Fruit fly (Drosophila melanogaster) whole organism, embryonic: ENCODE measurements around the gene Nmt.
A peak's percentile ranks its signal among the peaks of the same experiment; 100 is the strongest.

Experiments used
- Adf1 ChIP-seq: fragments of 200-800 bp; sonication (Bioruptor generic); IDR thresholded peaks from 2 replicates; pipeline ENCODE4 v1.3.6; 2022; ENCODE audit warnings: missing biosample characterization, missing genetic modification characterization
- Bteb2 ChIP-seq: fragments of 200-800 bp; sonication (Bioruptor generic); optimal IDR thresholded peaks from 2 replicates; lab custom pipeline; 2016; ENCODE audit warnings: missing biosample characterization, missing genetic modification characterization
- CG10274 ChIP-seq: fragments of 200-800 bp; sonication (Bioruptor generic); optimal IDR thresholded peaks from 3 replicates; lab custom pipeline; 2017; ENCODE audit warnings: missing biosample characterization, mild to moderate bottlenecking, missing genetic modification characterization
- CG10366 ChIP-seq: fragments of 200-800 bp; sonication (Bioruptor generic); IDR thresholded peaks from 2 replicates; pipeline ENCODE4 v1.3.6; 2022; ENCODE audit warnings: missing biosample characterization, missing genetic modification characterization
- CG11093 ChIP-seq: fragments of 200-800 bp; sonication (Bioruptor generic); IDR thresholded peaks from 3 replicates; pipeline ENCODE4 v1.3.6; 2022; ENCODE audit warnings: missing biosample characterization, missing genetic modification characterization
- CG11247 ChIP-seq: fragments of 200-800 bp; sonication (Bioruptor generic); IDR thresholded peaks from 2 replicates; pipeline ENCODE4 v1.3.6; 2022; ENCODE audit warnings: missing biosample characterization, missing genetic modification characterization
- CG12299 ChIP-seq: fragments of 200-800 bp; sonication (Bioruptor generic); optimal IDR thresholded peaks from 2 replicates; lab custom pipeline; 2018; ENCODE audit warnings: missing biosample characterization, mild to moderate bottlenecking, missing genetic modification characterization
- CG14441 ChIP-seq: fragments of 200-800 bp; sonication (Bioruptor generic); IDR thresholded peaks from 2 replicates; pipeline ENCODE4 v1.3.6; 2022; ENCODE audit warnings: missing biosample characterization, missing genetic modification characterization
- CG15073 ChIP-seq: fragments of 200-800 bp; sonication (Bioruptor generic); optimal IDR thresholded peaks from 2 replicates; lab custom pipeline; 2016; ENCODE audit warnings: missing biosample characterization, missing genetic modification characterization
- CG1602 ChIP-seq: fragments of 200-800 bp; sonication (Bioruptor generic); optimal IDR thresholded peaks from 3 replicates; lab custom pipeline; 2016; ENCODE audit warnings: missing biosample characterization, missing genetic modification characterization
- CG16863 ChIP-seq: fragments of 200-800 bp; sonication (Bioruptor generic); optimal IDR thresholded peaks from 3 replicates; lab custom pipeline; 2016; ENCODE audit warnings: missing biosample characterization, missing genetic modification characterization
- CG17385 ChIP-seq: fragments of 200-800 bp; sonication (Bioruptor generic); optimal IDR thresholded peaks from 3 replicates; lab custom pipeline; 2018; ENCODE audit warnings: missing biosample characterization, mild to moderate bottlenecking, missing genetic modification characterization
- CG18262 ChIP-seq: fragments of 200-800 bp; optimal IDR thresholded peaks from 3 replicates; lab custom pipeline; 2019; ENCODE audit warnings: missing biosample characterization, mild to moderate bottlenecking, missing genetic modification characterization, moderate library complexity
- CG34224 ChIP-seq: fragments of 200-800 bp; sonication (Bioruptor generic); IDR thresholded peaks from 3 replicates; pipeline ENCODE4 v1.3.6; 2022; ENCODE audit warnings: missing biosample characterization, missing genetic modification characterization; ENCODE audit not compliant: partially characterized antibody
- CG3838 ChIP-seq: fragments of 200-800 bp; sonication (Bioruptor generic); optimal IDR thresholded peaks from 3 replicates; lab custom pipeline; 2016; ENCODE audit warnings: missing biosample characterization, missing genetic modification characterization
- CG4404 ChIP-seq: fragments of 200-800 bp; sonication (Bioruptor generic); IDR thresholded peaks from 2 replicates; pipeline ENCODE4 v1.3.6; 2022; ENCODE audit warnings: missing biosample characterization, missing genetic modification characterization
- CG7271 ChIP-seq: fragments of 200-800 bp; sonication (Bioruptor generic); optimal IDR thresholded peaks from 2 replicates; lab custom pipeline; 2018; ENCODE audit warnings: missing biosample characterization, mild to moderate bottlenecking, missing genetic modification characterization, moderate library complexity
- CG7372 ChIP-seq: fragments of 200-800 bp; sonication (Bioruptor generic); IDR thresholded peaks from 2 replicates; pipeline ENCODE4 v1.3.6; 2022; ENCODE audit warnings: missing biosample characterization, missing genetic modification characterization
- CG8924 ChIP-seq: fragments of 200-800 bp; optimal IDR thresholded peaks from 3 replicates; lab custom pipeline; 2019; ENCODE audit warnings: missing biosample characterization, mild to moderate bottlenecking, missing genetic modification characterization, moderate library complexity
- CG9437 ChIP-seq: fragments of 200-800 bp; sonication (Bioruptor generic); optimal IDR thresholded peaks from 2 replicates; lab custom pipeline; 2018; ENCODE audit warnings: missing biosample characterization, mild to moderate bottlenecking, missing genetic modification characterization
- Camta ChIP-seq: fragments of 200-800 bp; sonication (Bioruptor generic); optimal IDR thresholded peaks from 2 replicates; lab custom pipeline; 2016; ENCODE audit warnings: missing biosample characterization, missing genetic modification characterization
- CoRest ChIP-seq: fragments of 200-800 bp; sonication (Bioruptor generic); optimal IDR thresholded peaks from 3 replicates; lab custom pipeline; 2018; ENCODE audit warnings: missing biosample characterization, mild to moderate bottlenecking, missing genetic modification characterization, moderate library complexity
- D19A ChIP-seq: fragments of 200-800 bp; optimal IDR thresholded peaks from 3 replicates; lab custom pipeline; 2019; ENCODE audit warnings: missing biosample characterization, mild to moderate bottlenecking, missing genetic modification characterization, moderate library complexity
- D19B ChIP-seq: fragments of 200-800 bp; sonication (Bioruptor generic); optimal IDR thresholded peaks from 2 replicates; lab custom pipeline; 2017; ENCODE audit warnings: missing biosample characterization, mild to moderate bottlenecking, missing genetic modification characterization
- Doc2 ChIP-seq: fragments of 200-800 bp; sonication (Bioruptor generic); IDR thresholded peaks from 2 replicates; pipeline ENCODE4 v1.3.6; 2022; ENCODE audit warnings: missing biosample characterization, missing genetic modification characterization
- Dp ChIP-seq: fragments of 200-800 bp; sonication (Bioruptor generic); optimal IDR thresholded peaks from 2 replicates; lab custom pipeline; 2018; ENCODE audit warnings: missing biosample characterization, mild to moderate bottlenecking, missing genetic modification characterization, moderate library complexity
- Ets65A ChIP-seq: fragments of 200-800 bp; sonication (Bioruptor generic); peaks from one replicate; lab custom pipeline; 2016; ENCODE audit warnings: missing biosample characterization, missing genetic modification characterization
- HLH3B ChIP-seq: fragments of 200-800 bp; sonication (Bioruptor generic); IDR thresholded peaks from 2 replicates; pipeline ENCODE4 v1.3.6; 2022; ENCODE audit warnings: missing biosample characterization, missing genetic modification characterization
- Jarid2 ChIP-seq: fragments of 200-800 bp; sonication (Bioruptor generic); optimal IDR thresholded peaks from 3 replicates; lab custom pipeline; 2017; ENCODE audit warnings: mild to moderate bottlenecking, missing biosample characterization, missing genetic modification reagents, missing genetic modification characterization
- Kr ChIP-seq: fragments of 200-800 bp; sonication (Bioruptor generic); optimal IDR thresholded peaks from 2 replicates; lab custom pipeline; 2017; ENCODE audit warnings: missing biosample characterization, mild to moderate bottlenecking, missing genetic modification characterization
- Ssrp ChIP-seq: fragments of 200-800 bp; sonication (Bioruptor generic); optimal IDR thresholded peaks from 2 replicates; lab custom pipeline; 2018; ENCODE audit warnings: missing biosample characterization, mild to moderate bottlenecking, missing genetic modification characterization, moderate library complexity
- TFAM ChIP-seq: fragments of 200-800 bp; sonication (Bioruptor generic); optimal IDR thresholded peaks from 2 replicates; lab custom pipeline; 2017; ENCODE audit warnings: missing biosample characterization, missing genetic modification characterization, inconsistent platforms
- Trl ChIP-seq, 3 experiments: fragments of >200 bp in 2 of 3; fragments of 200-800 bp in 1 of 3; sonication (Bioruptor generic) in 1 of 3; optimal IDR thresholded peaks; 2 replicates in 1 of 3; 3 replicates in 2 of 3; lab custom pipeline; 2016 to 2017; ENCODE audit warnings: missing biosample characterization in 1 of 3, missing genetic modification characterization in 1 of 3
- amos ChIP-seq: fragments of 200-800 bp; sonication (Bioruptor generic); IDR thresholded peaks from 2 replicates; pipeline ENCODE4 v1.3.6; 2022; ENCODE audit warnings: missing biosample characterization, missing genetic modification characterization; ENCODE audit not compliant: partially characterized antibody
- ase ChIP-seq: fragments of 200-800 bp; sonication (Bioruptor generic); IDR thresholded peaks from 3 replicates; pipeline ENCODE4 v1.3.6; 2022; ENCODE audit warnings: missing biosample characterization, missing genetic modification characterization
- cas ChIP-seq: fragments of 200-800 bp; sonication (Bioruptor generic); IDR thresholded peaks from 2 replicates; pipeline ENCODE4 v1.3.6; 2022; ENCODE audit warnings: missing biosample characterization, missing genetic modification characterization
- da ChIP-seq: fragments of 200-800 bp; sonication (Bioruptor generic); optimal IDR thresholded peaks from 2 replicates; lab custom pipeline; 2016; ENCODE audit warnings: missing biosample characterization, missing genetic modification characterization
- disco-r ChIP-seq: fragments of 200-800 bp; sonication (Bioruptor generic); optimal IDR thresholded peaks from 2 replicates; lab custom pipeline; 2016; ENCODE audit warnings: missing biosample characterization, missing genetic modification characterization
- fd96Cb ChIP-seq: fragments of 200-800 bp; sonication (Bioruptor generic); optimal IDR thresholded peaks from 2 replicates; lab custom pipeline; 2018; ENCODE audit warnings: missing biosample characterization, mild to moderate bottlenecking, missing genetic modification characterization, moderate library complexity
- gce ChIP-seq: fragments of 200-800 bp; sonication (Bioruptor generic); IDR thresholded peaks from 3 replicates; pipeline ENCODE4 v1.3.6; 2022; ENCODE audit warnings: missing biosample characterization, missing genetic modification characterization
- h ChIP-seq: fragments of >200 bp; optimal IDR thresholded peaks from 2 replicates; lab custom pipeline; 2017
- nerfin-2 ChIP-seq: fragments of 200-800 bp; sonication (Bioruptor generic); IDR thresholded peaks from 2 replicates; pipeline ENCODE4 v1.3.6; 2022; ENCODE audit warnings: missing biosample characterization, missing genetic modification characterization; ENCODE audit not compliant: partially characterized antibody
- pan ChIP-seq, 4 experiments: fragments of >200 bp in 3 of 4; fragments of 200-800 bp in 1 of 4; sonication (Bioruptor generic) in 1 of 4; optimal IDR thresholded peaks in 3 of 4; IDR thresholded peaks in 1 of 4; 2 replicates each; pipeline versions ENCODE4 v1.3.6 to Lab custom; 2017 to 2022; ENCODE audit warnings: missing biosample characterization in 2 of 4, missing genetic modification characterization in 2 of 4, mixed read lengths in 1 of 4
- peb ChIP-seq: fragments of 200-800 bp; sonication (Bioruptor generic); IDR thresholded peaks from 2 replicates; pipeline ENCODE4 v1.3.6; 2022; ENCODE audit warnings: missing biosample characterization, missing genetic modification characterization
- rib ChIP-seq: fragments of 200-800 bp; sonication (Bioruptor generic); IDR thresholded peaks from 2 replicates; pipeline ENCODE4 v1.3.6; 2022; ENCODE audit warnings: missing biosample characterization, missing genetic modification characterization
- row ChIP-seq: fragments of 200-800 bp; sonication (Bioruptor generic); IDR thresholded peaks from 3 replicates; pipeline ENCODE4 v1.3.6; 2022; ENCODE audit warnings: missing biosample characterization, missing genetic modification characterization
- sd ChIP-seq: fragments of 200-800 bp; sonication (Bioruptor generic); optimal IDR thresholded peaks from 3 replicates; lab custom pipeline; 2018; ENCODE audit warnings: missing biosample characterization, mild to moderate bottlenecking, missing genetic modification characterization, moderate library complexity
- sug ChIP-seq: fragments of 200-800 bp; optimal IDR thresholded peaks from 2 replicates; lab custom pipeline; 2019; ENCODE audit warnings: missing biosample characterization, mild to moderate bottlenecking, missing genetic modification characterization, moderate library complexity
- trem ChIP-seq: fragments of 200-800 bp; optimal IDR thresholded peaks from 3 replicates; lab custom pipeline; 2019; ENCODE audit warnings: missing biosample characterization, mild to moderate bottlenecking, missing genetic modification characterization, moderate library complexity
- tup ChIP-seq: fragments of 200-800 bp; sonication (Bioruptor generic); optimal IDR thresholded peaks from 2 replicates; lab custom pipeline; 2016; ENCODE audit warnings: missing biosample characterization, mild to moderate bottlenecking, missing genetic modification characterization, moderate library complexity

Gene Nmt

DNA sequence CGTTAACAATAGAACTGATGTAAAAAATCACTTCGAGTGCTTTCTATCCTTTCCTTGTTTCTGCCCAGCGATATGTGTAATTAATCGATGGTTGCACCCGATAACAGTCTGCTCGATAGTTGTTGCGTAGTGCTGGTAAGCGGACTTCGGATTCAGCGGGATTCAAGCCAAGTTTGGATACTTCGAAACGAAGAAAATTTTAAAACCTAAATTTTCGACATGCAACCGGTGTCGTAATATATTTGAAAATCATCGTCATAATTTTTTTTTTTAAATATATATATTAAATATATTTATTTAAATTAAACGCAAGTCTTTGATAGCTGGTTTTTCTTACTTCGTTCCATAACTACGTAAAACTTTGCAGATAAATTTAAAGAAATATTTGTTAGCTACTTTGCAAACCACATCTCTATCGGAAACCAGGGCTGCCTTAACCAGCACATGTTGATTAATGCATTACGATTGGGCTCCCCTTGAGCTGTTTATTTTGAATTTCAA lies 19.6 kb upstream of the Nmt start, which contains the start of the genes UbcE2M and Dhps (continued):
- TF ChIP-seq CG7372 (GFP tag; lab: Robert Waterston, UW) (0 out of 2 replicates have a peak, but pooled peaks have one; percentile 32), CG10366 (peak; percentile 41; the same call in 1 of the 2 replicates), Kr (GFP tag; lab: Kevin White, UChicago) (no peak), gce (GFP tag; lab: Robert Waterston, UW) (no peak), CG14441 (GFP tag; lab: Robert Waterston, UW) (peak; percentile 63; the same call in 1 of the 2 replicates), sd (tag; lab: Kevin White, UChicago) (no peak), h (lab: Kevin White, UChicago) (no peak), CG11093 (GFP tag; lab: Robert Waterston, UW) (peak; percentile 56; the same call in 1 of the 3 replicates), Dp (GFP tag; lab: Kevin White, UChicago) (peak; percentile 36), CG10274 (GFP tag; lab: Kevin White, UChicago) (peak; percentile 8), Doc2 (GFP tag; lab: Robert Waterston, UW) (no peak), Bteb2 (no peak), pan (optimal IDR thresholded peaks at IDR 0.05; lab: Kevin White, UChicago) (no peak), pan (GFP tag; optimal IDR thresholded peaks at IDR 0.05 in 1 of 2, IDR thresholded peaks at IDR 0.05 in 1 of 2) (peak in 1 of 2 experiments; percentile 57), disco-r (GFP tag; lab: Kevin White, UChicago) (no peak), trem (peak; percentile 65), TFAM (no peak), D19B (GFP tag; lab: Kevin White, UChicago) (peak; percentile 59), tup (GFP tag; lab: Kevin White, UChicago) (peak; percentile 2), da (GFP tag; lab: Kevin White, UChicago) (no peak), CG3838 (GFP tag; lab: Kevin White, UChicago) (no peak), cas (GFP tag; lab: Robert Waterston, UW) (no peak), CG12299 (tag; lab: Kevin White, UChicago) (peak; percentile 72), CG8924 (tag; lab: Kevin White, UChicago) (peak; percentile 80), nerfin-2 (peak; percentile 53), CG17385 (GFP tag; lab: Kevin White, UChicago) (peak; percentile 69), CG9437 (GFP tag; lab: Kevin White, UChicago) (peak; percentile 88), CoRest (tag; lab: Kevin White, UChicago) (peak; percentile 92), CG4404 (peak; percentile 62), Ssrp (tag; lab: Kevin White, UChicago) (peak; percentile 80), amos (GFP tag; lab: Robert Waterston, UW) (peak; percentile 84), Trl (optimal IDR thresholded peaks at IDR 0.05; lab: Kevin White, UChicago) (no peak), Trl (GFP tag; optimal IDR thresholded peaks at IDR 0.05; lab: Kevin White, UChicago) (peak; percentile 31), Adf1 (GFP tag; lab: Robert Waterston, UW) (peak; percentile 27; the same call in 1 of the 2 replicates), CG7271 (tag; lab: Kevin White, UChicago) (peak; percentile 39), Ets65A (GFP tag; lab: Kevin White, UChicago) (peak; percentile 94), HLH3B (GFP tag; lab: Robert Waterston, UW) (peak; percentile 56; the same call in 1 of the 2 replicates), CG34224 (peak; percentile 59), Camta (GFP tag; lab: Kevin White, UChicago) (no peak), row (GFP tag; lab: Robert Waterston, UW) (peak; percentile 93), CG18262 (tag; lab: Kevin White, UChicago) (peak; percentile 65), Jarid2 (no peak), sug (tag; lab: Kevin White, UChicago) (peak; percentile 86), CG15073 (no peak), rib (GFP tag; lab: Robert Waterston, UW) (no peak), fd96Cb (peak; percentile 72), D19A (tag; lab: Kevin White, UChicago) (no peak), CG16863 (no peak), CG11247 (peak; percentile 50; the same call in 1 of the 2 replicates), ase (GFP tag; lab: Robert Waterston, UW) (peak; percentile 38; the same call in 1 of the 3 replicates), CG1602 (GFP tag; lab: Kevin White, UChicago) (peak; percentile 63), peb (GFP tag; lab: Robert Waterston, UW) (peak; percentile 43; the same call in 1 of the 2 replicates)
